Worm (Caenorhabditis elegans) whole organism, L3 larva: ENCODE results near the gene bmk-1.

Experiments
- ZK546.5 ChIP-seq: sonication (generic microtip); optimal IDR thresholded peaks from 2 replicates; lab custom pipeline; 2017; ENCODE audit warnings: missing biosample characterization, missing genetic modification characterization
- aly-2 ChIP-seq: fragments of 150-350 bp; optimal IDR thresholded peaks from 2 replicates; lab custom pipeline; 2014; ENCODE audit warnings: missing biosample characterization, missing genetic modification characterization
- lin-15B ChIP-seq: fragments of 150-350 bp; optimal IDR thresholded peaks from 2 replicates; lab custom pipeline; 2014; ENCODE audit warnings: missing biosample characterization, missing genetic modification characterization
- nhr-237 ChIP-seq: fragments of 150-350 bp; optimal IDR thresholded peaks from 2 replicates; lab custom pipeline; 2014; ENCODE audit warnings: missing biosample characterization, missing genetic modification characterization

DNA sequence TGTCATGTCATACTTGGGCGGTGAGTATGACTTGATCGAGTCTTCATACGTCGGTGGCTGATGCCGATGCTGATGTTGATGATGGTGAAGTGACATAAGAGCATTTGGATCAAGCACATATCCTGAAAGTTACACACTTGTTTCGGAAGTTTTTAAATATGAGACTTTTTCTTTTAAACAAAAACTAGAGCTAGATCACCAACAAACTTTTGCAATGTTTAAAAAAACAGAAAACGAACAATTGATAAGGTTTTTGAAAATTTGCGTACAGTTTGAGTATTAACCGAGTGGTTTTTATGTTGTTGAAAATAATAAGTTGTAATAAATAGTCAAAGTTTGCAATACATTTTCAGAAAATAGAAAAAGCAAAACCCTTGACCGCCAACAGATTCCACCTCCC lies 27.8 kb upstream of the bmk-1 start, which contains the start of gene R02D5.4:
- no peak for TF ChIP-seq aly-2 (tag; lab: Kevin White, UChicago)
- no peak for TF ChIP-seq ZK546.5
- no peak for TF ChIP-seq nhr-237 (tag; lab: Kevin White, UChicago)
- TF ChIP-seq lin-15B (tag; lab: Kevin White, UChicago): no peak
